Worm (Caenorhabditis elegans) whole organism, L4 larva: ENCODE results near the gene T09B9.4.
A peak's percentile ranks its signal among the peaks of the same experiment; 100 is the strongest.

Source experiments
- F10B5.3 ChIP-seq: sonication (generic microtip); optimal IDR thresholded peaks from 2 replicates; lab custom pipeline; 2016; ENCODE audit warnings: mild to moderate bottlenecking, missing genetic modification characterization, missing compliant biosample characterization
- R02D3.7 ChIP-seq: fragments of 150-350 bp; sonication (generic microtip); optimal IDR thresholded peaks from 3 replicates; lab custom pipeline; 2014; ENCODE audit warnings: missing biosample characterization, missing genetic modification characterization
- Y75B8A.6 ChIP-seq: fragments of 200-800 bp; sonication (Bioruptor generic); IDR thresholded peaks from 2 replicates; pipeline ENCODE4 v1.3.6; 2022; ENCODE audit warnings: missing genetic modification reagents, missing genetic modification characterization, missing compliant biosample characterization
- ZK337.2 ChIP-seq: fragments of 200-800 bp; sonication (Bioruptor generic); IDR thresholded peaks from 2 replicates; pipeline ENCODE4 v1.3.6; 2022; ENCODE audit warnings: missing genetic modification reagents, missing genetic modification characterization, missing compliant biosample characterization
- aha-1 ChIP-seq: fragments of 150-350 bp; peaks from one replicate; lab custom pipeline; 2014; ENCODE audit warnings: missing biosample characterization, missing genetic modification characterization
- aly-2 ChIP-seq: sonication (generic microtip); optimal IDR thresholded peaks from 2 replicates; lab custom pipeline; 2018; ENCODE audit warnings: missing biosample characterization, missing genetic modification characterization
- ama-1 ChIP-seq: fragments of 150-350 bp; optimal IDR thresholded peaks from 2 replicates; lab custom pipeline; 2014; ENCODE audit warnings: inconsistent platforms, mixed read lengths
- ces-1 ChIP-seq: fragments of 150-350 bp; sonication (generic microtip); optimal IDR thresholded peaks from 4 replicates; lab custom pipeline; 2014; ENCODE audit warnings: missing biosample characterization, missing genetic modification reagents, missing genetic modification characterization
- daf-16 ChIP-seq, 3 experiments: sonication (generic microtip); optimal IDR thresholded peaks; 2 replicates each; lab custom pipeline; 2016 to 2017; ENCODE audit warnings: missing genetic modification characterization in 3 of 3, missing genetic modification reagents in 3 of 3, mild to moderate bottlenecking in 2 of 3, missing compliant biosample characterization in 2 of 3, missing biosample characterization in 1 of 3, moderate library complexity in 1 of 3
- daf-8 ChIP-seq: fragments of 200-800 bp; sonication (Bioruptor generic); IDR thresholded peaks from 2 replicates; pipeline ENCODE4 v1.3.6; 2022; ENCODE audit warnings: missing genetic modification characterization, missing compliant biosample characterization
- dmd-6 ChIP-seq: fragments of 200-800 bp; sonication (Bioruptor generic); IDR thresholded peaks from 2 replicates; pipeline ENCODE4 v1.3.6; 2022; ENCODE audit warnings: missing genetic modification reagents, missing genetic modification characterization, missing compliant biosample characterization
- gei-8 ChIP-seq: fragments of 200-800 bp; sonication (Bioruptor generic); optimal IDR thresholded peaks from 2 replicates; lab custom pipeline; 2018; ENCODE audit warnings: mild to moderate bottlenecking, missing genetic modification characterization, missing compliant biosample characterization
- hlh-11 ChIP-seq: fragments of 200-800 bp; sonication (Bioruptor generic); optimal IDR thresholded peaks from 2 replicates; lab custom pipeline; 2018; ENCODE audit warnings: mild to moderate bottlenecking, missing genetic modification characterization, missing compliant biosample characterization
- hlh-30 ChIP-seq: sonication (generic microtip); optimal IDR thresholded peaks from 2 replicates; lab custom pipeline; 2017; ENCODE audit warnings: antibody characterized with exemption, mild to moderate bottlenecking, missing genetic modification characterization, missing compliant biosample characterization; ENCODE audit not compliant: insufficient read depth
- lin-1 ChIP-seq: fragments of 200-800 bp; sonication (Bioruptor generic); IDR thresholded peaks from 2 replicates; pipeline ENCODE4 v1.3.6; 2022; ENCODE audit warnings: missing genetic modification reagents, missing genetic modification characterization, missing compliant biosample characterization
- lin-13 ChIP-seq: fragments of 150-350 bp; optimal IDR thresholded peaks from 2 replicates; lab custom pipeline; 2014; ENCODE audit warnings: missing biosample characterization, missing genetic modification reagents, missing genetic modification characterization
- lin-29 ChIP-seq: fragments of 200-800 bp; sonication (Bioruptor generic); IDR thresholded peaks from 2 replicates; pipeline ENCODE4 v1.3.6; 2022; ENCODE audit warnings: missing genetic modification reagents, missing genetic modification characterization, missing compliant biosample characterization
- mdl-1 ChIP-seq, 2 experiments: fragments of 150-350 bp in 1 of 2; sonication (generic microtip) in 1 of 2; optimal IDR thresholded peaks; 2 replicates each; lab custom pipeline; 2014 to 2017; ENCODE audit warnings: missing biosample characterization in 2 of 2, missing genetic modification characterization in 2 of 2
- mdt-29 ChIP-seq: fragments of 200-800 bp; sonication (Bioruptor generic); IDR thresholded peaks from 2 replicates; pipeline ENCODE4 v1.3.6; 2022; ENCODE audit warnings: missing genetic modification reagents, missing genetic modification characterization, missing compliant biosample characterization
- nhr-25 ChIP-seq: sonication (generic microtip); optimal IDR thresholded peaks from 2 replicates; lab custom pipeline; 2017; ENCODE audit warnings: missing genetic modification characterization, mild to moderate bottlenecking, missing compliant biosample characterization, antibody characterized with exemption, moderate library complexity, borderline replicate concordance; ENCODE audit not compliant: insufficient read depth
- nhr-77 ChIP-seq: fragments of 150-350 bp; optimal IDR thresholded peaks from 2 replicates; lab custom pipeline; 2014; ENCODE audit warnings: missing biosample characterization, missing genetic modification characterization
- pha-4 ChIP-seq, 2 experiments: fragments of 150-350 bp in 1 of 2; fragments of 200-800 bp in 1 of 2; sonication (Bioruptor generic) in 1 of 2; IDR thresholded peaks in 1 of 2; optimal IDR thresholded peaks in 1 of 2; 2 replicates each; pipeline versions ENCODE4 v1.3.6 to Lab custom; 2014 to 2022; ENCODE audit warnings: missing genetic modification characterization in 2 of 2, missing genetic modification reagents in 2 of 2, missing biosample characterization in 1 of 2, missing compliant biosample characterization in 1 of 2
- php-3 ChIP-seq: fragments of 200-800 bp; sonication (Bioruptor generic); IDR thresholded peaks from 2 replicates; pipeline ENCODE4 v1.3.6; 2022; ENCODE audit warnings: missing genetic modification reagents, missing genetic modification characterization, missing compliant biosample characterization
- pqm-1 ChIP-seq: sonication (generic microtip); optimal IDR thresholded peaks from 2 replicates; lab custom pipeline; 2017; ENCODE audit warnings: missing biosample characterization, missing genetic modification characterization
- snpc-1.2 ChIP-seq: fragments of 200-800 bp; sonication (Bioruptor generic); IDR thresholded peaks from 2 replicates; pipeline ENCODE4 v1.3.6; 2022; ENCODE audit warnings: missing genetic modification reagents, missing genetic modification characterization, missing compliant biosample characterization
- spr-3 ChIP-seq: fragments of 200-800 bp; sonication (Bioruptor generic); optimal IDR thresholded peaks from 2 replicates; lab custom pipeline; 2018; ENCODE audit warnings: mild to moderate bottlenecking, missing genetic modification characterization, missing compliant biosample characterization
- tag-97 ChIP-seq: fragments of 200-800 bp; sonication (Bioruptor generic); IDR thresholded peaks from 2 replicates; pipeline ENCODE4 v1.3.6; 2022; ENCODE audit warnings: missing genetic modification characterization, missing compliant biosample characterization
- unc-130 ChIP-seq: sonication (generic microtip); optimal IDR thresholded peaks from 2 replicates; lab custom pipeline; 2016; ENCODE audit warnings: missing genetic modification reagents, missing genetic modification characterization, missing compliant biosample characterization
- unc-62 ChIP-seq, 3 experiments: fragments of 150-350 bp in 1 of 3; sonication (generic microtip); optimal IDR thresholded peaks in 2 of 3; peaks in 1 of 3; 1 replicate in 1 of 3; 2 replicates in 2 of 3; lab custom pipeline; 2014 to 2017; ENCODE audit warnings: missing biosample characterization in 3 of 3, missing genetic modification characterization in 3 of 3, missing genetic modification reagents in 3 of 3, missing genotype in 1 of 3
- zip-2 ChIP-seq: fragments of 150-350 bp; optimal IDR thresholded peaks from 2 replicates; lab custom pipeline; 2014; ENCODE audit warnings: missing biosample characterization, missing genetic modification characterization
- ztf-11 ChIP-seq: fragments of 150-350 bp; optimal IDR thresholded peaks from 2 replicates; lab custom pipeline; 2014; ENCODE audit warnings: missing biosample characterization, missing genetic modification characterization

T09B9.4 gene

ce11 chrX:9782389-9782939 is 8.3 kb upstream of the T09B9.4 start:
- TF ChIP-seq daf-8 = no peak
- peak; percentile 23; the same call in 1 of the 2 replicates for TF ChIP-seq dmd-6 (GFP tag; lab: Robert Waterston, UW)
- peak; percentile 58 for TF ChIP-seq pqm-1 (tag; lab: Kevin White, UChicago)
- TF ChIP-seq lin-1 (GFP tag; lab: Robert Waterston, UW) = no peak
- TF ChIP-seq aha-1 (tag; lab: Kevin White, UChicago) = peak; percentile 44
- peak; percentile 10; the same call in 1 of the 2 replicates for TF ChIP-seq php-3 (GFP tag; lab: Robert Waterston, UW)
- TF ChIP-seq unc-62 (GFP tag; optimal IDR thresholded peaks at IDR 0.05 in 1 of 2; lab: Kevin White, UChicago) = peak in 1 of 2 experiments; percentile 10
- TF ChIP-seq unc-62 (tag; optimal IDR thresholded peaks at IDR 0.05; lab: Kevin White, UChicago) = no peak
- TF ChIP-seq daf-16 (GFP tag; optimal IDR thresholded peaks at IDR 0.05; lab: Kevin White, UChicago) = no peak
- TF ChIP-seq daf-16 (tag; optimal IDR thresholded peaks at IDR 0.05; lab: Kevin White, UChicago) = peak; percentile 41

- TF ChIP-seq spr-3 (GFP tag; lab: Kevin White, UChicago) (no peak), aly-2 (tag; lab: Kevin White, UChicago) (no peak), tag-97 (GFP tag; lab: Robert Waterston, UW) (0 out of 2 replicates have a peak, but pooled peaks have one; percentile 69), lin-29 (no peak), daf-16 (GFP tag; optimal IDR thresholded peaks at IDR 0.05; lab: Kevin White, UChicago) (no peak), daf-16 (tag; optimal IDR thresholded peaks at IDR 0.05; lab: Kevin White, UChicago) (no peak), F10B5.3 (tag; lab: Kevin White, UChicago) (no peak), gei-8 (GFP tag; lab: Kevin White, UChicago) (no peak)
Measured at ce11 chrX:9777481-9777880, 3.3 kb upstream of the T09B9.4 start, which contains the start of gene T09B9.5. Gene T09B9.5, plus strand, starts transcription at chrX:9777781.

ce11 chrX:9764822-9765221 is 9.3 kb downstream of the T09B9.4 start, which contains the start of gene slc-17.9:
Gene slc-17.9, minus strand, starts transcription at chrX:9764922.
- TF ChIP-seq unc-130 (GFP tag; lab: Kevin White, UChicago) (no peak), R02D3.7 (tag; lab: Kevin White, UChicago) (no peak), nhr-25 (tag; lab: Kevin White, UChicago) (no peak), Y75B8A.6 (no peak), spr-3 (GFP tag; lab: Kevin White, UChicago) (no peak), nhr-77 (tag; lab: Kevin White, UChicago) (no peak), ZK337.2 (GFP tag; lab: Robert Waterston, UW) (no peak), pha-4 (GFP tag; IDR thresholded peaks at IDR 0.05; lab: Robert Waterston, UW) (no peak), pha-4 (tag; optimal IDR thresholded peaks at IDR 0.05; lab: Kevin White, UChicago) (no peak)

ce11 chrX:9763903-9764302 is 10.2 kb downstream of the T09B9.4 start:
- TF ChIP-seq mdt-29 = no peak
- TF ChIP-seq ztf-11 (tag; lab: Kevin White, UChicago) = no peak
- TF ChIP-seq hlh-11 (tag; lab: Kevin White, UChicago) = no peak
- TF ChIP-seq hlh-30 (tag; lab: Kevin White, UChicago) = peak; percentile 36

ce11 chrX:9761266-9761665 is 12.9 kb downstream of the T09B9.4 start, which contains the start of gene T09B9.3:
Gene T09B9.3, minus strand, starts transcription at chrX:9761366.
- no peak for TF ChIP-seq zip-2 (tag; lab: Kevin White, UChicago)
- TF ChIP-seq ztf-11 (tag; lab: Kevin White, UChicago) = no peak
- TF ChIP-seq ama-1 (lab: Kevin White, UChicago) = no peak
- TF ChIP-seq pha-4 (GFP tag; IDR thresholded peaks at IDR 0.05; lab: Robert Waterston, UW) = no peak
- no peak for TF ChIP-seq pha-4 (tag; optimal IDR thresholded peaks at IDR 0.05; lab: Kevin White, UChicago)
- TF ChIP-seq nhr-25 (tag; lab: Kevin White, UChicago) = no peak
- TF ChIP-seq snpc-1.2 = no peak
- no peak for TF ChIP-seq mdl-1 (tag; optimal IDR thresholded peaks at IDR 0.05; lab: Kevin White, UChicago)
- TF ChIP-seq ZK337.2 (GFP tag; lab: Robert Waterston, UW) = no peak
- TF ChIP-seq ces-1 = no peak
- TF ChIP-seq lin-13 (GFP tag; lab: Kevin White, UChicago) = no peak
